Fruit fly (Drosophila melanogaster): Measurements from ENCODE around the gene Tmf.

DNA sequence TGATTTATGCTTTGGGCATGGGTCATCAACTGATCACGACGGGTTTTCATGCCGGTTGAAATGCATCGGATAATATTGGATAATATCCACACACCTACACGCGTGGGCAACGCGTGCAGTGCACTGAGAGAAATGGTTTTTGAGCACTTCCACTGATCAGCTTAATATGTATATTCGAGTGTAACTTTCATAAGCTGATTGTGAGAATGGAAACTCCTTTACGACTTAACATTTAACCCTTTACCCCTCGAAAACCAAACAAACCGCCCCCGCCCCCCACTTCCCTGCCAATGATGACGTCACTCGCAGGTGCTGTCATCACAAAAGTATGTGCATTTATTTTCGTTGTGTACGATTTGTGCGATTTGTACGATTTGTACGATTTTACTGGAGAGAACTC lies 49.3 kb upstream of the Tmf start:
- TF ChIP-seq psq (GFP tag; optimal IDR thresholded peaks at IDR 0.05) = no peak
- TF ChIP-seq CG8089 (GFP tag; optimal IDR thresholded peaks at IDR 0.05) = no peak
- TF ChIP-seq scrt (GFP tag; optimal IDR thresholded peaks at IDR 0.05) = no peak
- TF ChIP-seq CTCF (GFP tag; optimal IDR thresholded peaks at IDR 0.05) = no peak
- no peak for TF ChIP-seq trh (GFP tag; optimal IDR thresholded peaks at IDR 0.05)
- no peak for TF ChIP-seq twi (tag; optimal IDR thresholded peaks at IDR 0.05)
- TF ChIP-seq Hmr (GFP tag; optimal IDR thresholded peaks at IDR 0.05) = no peak
- TF ChIP-seq mirr (GFP tag; optimal IDR thresholded peaks at IDR 0.05) = no peak
- no peak for TF ChIP-seq schlank (tag; optimal IDR thresholded peaks at IDR 0.05)
- TF ChIP-seq Sox102F (GFP tag; optimal IDR thresholded peaks at IDR 0.05) = peak; percentile 43
- no peak for TF ChIP-seq CG30403 (GFP tag; optimal IDR thresholded peaks at IDR 0.05)

All from whole organism, embryonic.